Worm (Caenorhabditis elegans): Measurements from ENCODE around the gene ZK185.2.

- no peak for TF ChIP-seq nhr-28 (tag; optimal IDR thresholded peaks at IDR 0.05)
- no peak for TF ChIP-seq lin-13 (tag; optimal IDR thresholded peaks at IDR 0.05)
These were observed 31.0 kb downstream of the ZK185.2 start, which contains the start of gene F28E10.4 for ce11 chrIV:4567343-4567742.
